Worm (Caenorhabditis elegans) whole organism, L1 larva: ENCODE measurements around the gene cbp-1.

Source experiments
- C16A3.4 ChIP-seq: fragments of 150-350 bp; optimal IDR thresholded peaks from 2 replicates; lab custom pipeline; 2014; ENCODE audit warnings: missing biosample characterization, missing genetic modification characterization
- F16B12.6 ChIP-seq: fragments of 150-350 bp; optimal IDR thresholded peaks from 2 replicates; lab custom pipeline; 2014; ENCODE audit warnings: missing biosample characterization, missing genetic modification characterization
- aly-2 ChIP-seq: fragments of 150-350 bp; optimal IDR thresholded peaks from 2 replicates; lab custom pipeline; 2014; ENCODE audit warnings: missing biosample characterization, missing genetic modification characterization
- ama-1 ChIP-seq: fragments of 150-350 bp; optimal IDR thresholded peaks from 2 replicates; lab custom pipeline; 2014
- blmp-1 ChIP-seq: fragments of 150-350 bp; optimal IDR thresholded peaks from 2 replicates; lab custom pipeline; 2014; ENCODE audit warnings: missing biosample characterization, missing genetic modification characterization
- ceh-82 ChIP-seq, 3 experiments: fragments of 150-350 bp in 1 of 3; sonication (generic microtip) in 2 of 3; optimal IDR thresholded peaks; 2 replicates each; lab custom pipeline; 2014 to 2017; ENCODE audit warnings: missing biosample characterization in 3 of 3, missing genetic modification characterization in 3 of 3
- ceh-90 ChIP-seq: sonication (generic microtip); optimal IDR thresholded peaks from 2 replicates; lab custom pipeline; 2016; ENCODE audit warnings: missing genetic modification characterization, missing compliant biosample characterization
- ces-1 ChIP-seq: fragments of 150-350 bp; optimal IDR thresholded peaks from 2 replicates; lab custom pipeline; 2014; ENCODE audit warnings: missing biosample characterization, missing genetic modification reagents, missing genetic modification characterization
- dpl-1 ChIP-seq, 3 experiments: fragments of 150-350 bp in 2 of 3; sonication (generic microtip) in 1 of 3; optimal IDR thresholded peaks; 2 replicates each; lab custom pipeline; 2014 to 2017; ENCODE audit warnings: missing biosample characterization in 3 of 3, missing genetic modification characterization in 3 of 3, missing genetic modification reagents in 3 of 3
- dsc-1 ChIP-seq: sonication (generic microtip); optimal IDR thresholded peaks from 2 replicates; lab custom pipeline; 2016; ENCODE audit warnings: mild to moderate bottlenecking, missing genetic modification characterization, missing compliant biosample characterization
- efl-1 ChIP-seq, 4 experiments: fragments of 150-350 bp; optimal IDR thresholded peaks in 3 of 4; peaks in 1 of 4; 1 replicate in 1 of 4; 2 replicates in 3 of 4; lab custom pipeline; 2014; ENCODE audit warnings: missing biosample characterization in 2 of 4, missing genetic modification characterization in 2 of 4, missing genetic modification reagents in 2 of 4
- egl-13 ChIP-seq: sonication (generic microtip); optimal IDR thresholded peaks from 2 replicates; lab custom pipeline; 2016; ENCODE audit warnings: missing genotype, missing genetic modification reagents, missing genetic modification characterization, missing compliant biosample characterization
- egl-27 ChIP-seq, 2 experiments: fragments of 150-350 bp in 1 of 2; sonication (generic microtip); optimal IDR thresholded peaks; 3 replicates each; lab custom pipeline; 2017 to 2018; ENCODE audit warnings: missing biosample characterization in 2 of 2, missing genetic modification characterization in 2 of 2, missing genetic modification reagents in 2 of 2
- fkh-4 ChIP-seq: sonication (generic microtip); optimal IDR thresholded peaks from 2 replicates; lab custom pipeline; 2016; ENCODE audit warnings: missing compliant biosample characterization, missing genetic modification characterization, borderline replicate concordance
- fkh-8 ChIP-seq: sonication (generic microtip); optimal IDR thresholded peaks from 2 replicates; lab custom pipeline; 2016; ENCODE audit warnings: mild to moderate bottlenecking, missing genetic modification characterization, missing compliant biosample characterization
- fos-1 ChIP-seq: fragments of 150-350 bp; optimal IDR thresholded peaks from 2 replicates; lab custom pipeline; 2014; ENCODE audit warnings: missing biosample characterization, missing genetic modification characterization
- grh-1 ChIP-seq: fragments of 200-800 bp; sonication (Bioruptor generic); IDR thresholded peaks from 2 replicates; pipeline ENCODE4 v1.3.6; 2022; ENCODE audit warnings: missing genetic modification reagents, missing genetic modification characterization, missing compliant biosample characterization
- hpl-2 ChIP-seq: fragments of 150-350 bp; optimal IDR thresholded peaks from 2 replicates; lab custom pipeline; 2014; ENCODE audit warnings: missing biosample characterization, missing genetic modification reagents, missing genetic modification characterization
- isw-1 ChIP-seq: fragments of 200-800 bp; sonication (Bioruptor generic); IDR thresholded peaks from 2 replicates; pipeline ENCODE4 v1.3.6; 2022; ENCODE audit warnings: missing genetic modification characterization, missing compliant biosample characterization
- jun-1 ChIP-seq: fragments of 150-350 bp; optimal IDR thresholded peaks from 2 replicates; lab custom pipeline; 2014; ENCODE audit warnings: missing biosample characterization, missing genetic modification reagents, missing genetic modification characterization
- lin-13 ChIP-seq: fragments of 150-350 bp; optimal IDR thresholded peaks from 2 replicates; lab custom pipeline; 2014; ENCODE audit warnings: missing biosample characterization, missing genetic modification reagents, missing genetic modification characterization
- lin-14 ChIP-seq: fragments of 200-800 bp; sonication (Bioruptor generic); optimal IDR thresholded peaks from 2 replicates; lab custom pipeline; 2018; ENCODE audit warnings: mild to moderate bottlenecking, missing genetic modification characterization, moderate library complexity, missing compliant biosample characterization
- lin-15B ChIP-seq: fragments of 150-350 bp; sonication (generic microtip); optimal IDR thresholded peaks from 3 replicates; lab custom pipeline; 2014; ENCODE audit warnings: missing biosample characterization, missing genetic modification characterization
- lin-35 ChIP-seq, 2 experiments: fragments of 150-350 bp; optimal IDR thresholded peaks; 2 replicates each; lab custom pipeline; 2014; ENCODE audit warnings: missing biosample characterization in 2 of 2, missing genetic modification characterization in 2 of 2, missing genetic modification reagents in 2 of 2
- lsy-2 ChIP-seq, 2 experiments: fragments of 150-350 bp; optimal IDR thresholded peaks; 2 replicates each; lab custom pipeline; 2014; ENCODE audit warnings: missing biosample characterization in 2 of 2, missing genetic modification characterization in 2 of 2
- mdl-1 ChIP-seq, 2 experiments: fragments of 150-350 bp; optimal IDR thresholded peaks; 2 replicates each; lab custom pipeline; 2014 to 2017; ENCODE audit warnings: missing biosample characterization in 2 of 2, missing genetic modification characterization in 2 of 2, inconsistent platforms in 1 of 2
- nhr-12 ChIP-seq: sonication (generic microtip); optimal IDR thresholded peaks from 2 replicates; lab custom pipeline; 2017; ENCODE audit warnings: missing biosample characterization, missing genetic modification characterization
- nhr-19 ChIP-seq: fragments of 200-800 bp; sonication (Bioruptor generic); conservative IDR thresholded peaks from 2 replicates; pipeline ENCODE4 v1.3.6; 2022; ENCODE audit warnings: missing genetic modification characterization, missing compliant biosample characterization
- nhr-20 ChIP-seq: sonication (generic microtip); optimal IDR thresholded peaks from 2 replicates; lab custom pipeline; 2016; ENCODE audit warnings: mild to moderate bottlenecking, missing genetic modification characterization, missing compliant biosample characterization
- nhr-237 ChIP-seq: fragments of 150-350 bp; optimal IDR thresholded peaks from 2 replicates; lab custom pipeline; 2014; ENCODE audit warnings: missing biosample characterization, missing genetic modification characterization
- nhr-47 ChIP-seq: sonication (generic microtip); optimal IDR thresholded peaks from 2 replicates; lab custom pipeline; 2016; ENCODE audit warnings: mild to moderate bottlenecking, missing genetic modification characterization, moderate library complexity, missing compliant biosample characterization
- nhr-71 ChIP-seq: sonication (generic microtip); optimal IDR thresholded peaks from 2 replicates; lab custom pipeline; 2016; ENCODE audit warnings: mild to moderate bottlenecking, missing genetic modification characterization, moderate library complexity, missing compliant biosample characterization
- nhr-77 ChIP-seq: fragments of 150-350 bp; optimal IDR thresholded peaks from 2 replicates; lab custom pipeline; 2014; ENCODE audit warnings: missing biosample characterization, missing genetic modification characterization
- nhr-85 ChIP-seq: sonication (generic microtip); peaks from one replicate; lab custom pipeline; 2016; ENCODE audit warnings: missing genetic modification characterization, inconsistent platforms, missing compliant biosample characterization
- nhr-90 ChIP-seq: sonication (generic microtip); optimal IDR thresholded peaks from 2 replicates; lab custom pipeline; 2016; ENCODE audit warnings: mild to moderate bottlenecking, missing genetic modification characterization, missing compliant biosample characterization; ENCODE audit not compliant: poor library complexity
- pqm-1 ChIP-seq: sonication (generic microtip); optimal IDR thresholded peaks from 3 replicates; lab custom pipeline; 2017; ENCODE audit warnings: missing biosample characterization, missing genetic modification characterization
- rnt-1 ChIP-seq: sonication (generic microtip); optimal IDR thresholded peaks from 2 replicates; lab custom pipeline; 2016; ENCODE audit warnings: mild to moderate bottlenecking, missing genetic modification characterization, moderate library complexity, missing compliant biosample characterization
- skn-1 ChIP-seq: fragments of 150-350 bp; optimal IDR thresholded peaks from 2 replicates; lab custom pipeline; 2014; ENCODE audit warnings: missing biosample characterization, missing genetic modification characterization
- snu-23 ChIP-seq: sonication (generic microtip); optimal IDR thresholded peaks from 2 replicates; lab custom pipeline; 2016; ENCODE audit warnings: missing genetic modification characterization, missing compliant biosample characterization
- sup-37 ChIP-seq: fragments of 200-800 bp; sonication (Bioruptor generic); optimal IDR thresholded peaks from 2 replicates; lab custom pipeline; 2018; ENCODE audit warnings: mild to moderate bottlenecking, missing genetic modification characterization, missing compliant biosample characterization
- tbx-2 ChIP-seq: sonication (generic microtip); optimal IDR thresholded peaks from 2 replicates; lab custom pipeline; 2016; ENCODE audit warnings: missing genetic modification characterization, missing compliant biosample characterization
- unc-130 ChIP-seq: fragments of 150-350 bp; optimal IDR thresholded peaks from 2 replicates; lab custom pipeline; 2017; ENCODE audit warnings: missing biosample characterization, missing genetic modification characterization, inconsistent platforms
- unc-62 ChIP-seq: fragments of 150-350 bp; optimal IDR thresholded peaks from 2 replicates; lab custom pipeline; 2014; ENCODE audit warnings: missing biosample characterization, missing genetic modification reagents, missing genetic modification characterization
- unc-86 ChIP-seq: sonication (generic microtip); optimal IDR thresholded peaks from 2 replicates; lab custom pipeline; 2016; ENCODE audit warnings: missing genetic modification characterization, missing compliant biosample characterization
- xbp-1 ChIP-seq: sonication (generic microtip); optimal IDR thresholded peaks from 2 replicates; lab custom pipeline; 2016; ENCODE audit warnings: missing genetic modification characterization, missing compliant biosample characterization
- zag-1 ChIP-seq: fragments of 150-350 bp; optimal IDR thresholded peaks from 2 replicates; lab custom pipeline; 2014; ENCODE audit warnings: missing biosample characterization, missing genetic modification characterization
- zip-4 ChIP-seq: fragments of 200-800 bp; sonication (Bioruptor generic); optimal IDR thresholded peaks from 2 replicates; lab custom pipeline; 2018; ENCODE audit warnings: mild to moderate bottlenecking, missing genetic modification characterization, moderate library complexity, missing compliant biosample characterization
- ztf-11 ChIP-seq, 2 experiments: sonication (generic microtip); optimal IDR thresholded peaks; 2 replicates each; lab custom pipeline; 2016 to 2017; ENCODE audit warnings: missing genetic modification characterization in 2 of 2, missing biosample characterization in 1 of 2, missing compliant biosample characterization in 1 of 2
- ztf-4 ChIP-seq: fragments of 150-350 bp; optimal IDR thresholded peaks from 2 replicates; lab custom pipeline; 2014; ENCODE audit warnings: missing biosample characterization, missing genetic modification characterization

Gene cbp-1

DNA sequence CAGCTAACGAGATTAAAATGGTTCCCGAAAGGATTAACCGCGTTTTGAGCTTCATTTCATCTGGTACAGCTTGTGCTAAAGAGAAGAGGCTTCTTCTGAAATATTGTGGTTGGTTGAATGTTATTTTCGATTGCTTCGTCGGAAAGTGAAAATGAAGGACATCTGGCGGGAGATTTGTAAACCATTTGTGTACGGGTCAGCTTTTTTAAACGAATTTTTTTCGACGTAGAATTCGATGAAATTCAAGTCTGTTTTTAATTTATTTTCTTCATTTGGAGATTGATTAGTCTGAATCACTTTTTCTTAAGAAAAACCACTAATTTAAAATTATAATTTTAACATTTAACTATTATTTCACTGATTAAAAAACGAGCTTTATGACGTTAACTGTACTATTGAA, 13.9 kb downstream of the cbp-1 start, which contains the start of gene sqv-3:
Gene sqv-3 (minus strand): TSS at position 101 of the 400 bp plus-strand sequence.
- TF ChIP-seq nhr-77 (no peak), dsc-1 (tag; lab: Kevin White, UChicago) (peak; percentile 39), efl-1 (optimal IDR thresholded peaks at IDR 0.05; lab: Kevin White, UChicago) (no peak), efl-1 (GFP tag; optimal IDR thresholded peaks at IDR 0.05 in 1 of 2; lab: Kevin White, UChicago) (peak in 1 of 2 experiments; percentile 74)

DNA sequence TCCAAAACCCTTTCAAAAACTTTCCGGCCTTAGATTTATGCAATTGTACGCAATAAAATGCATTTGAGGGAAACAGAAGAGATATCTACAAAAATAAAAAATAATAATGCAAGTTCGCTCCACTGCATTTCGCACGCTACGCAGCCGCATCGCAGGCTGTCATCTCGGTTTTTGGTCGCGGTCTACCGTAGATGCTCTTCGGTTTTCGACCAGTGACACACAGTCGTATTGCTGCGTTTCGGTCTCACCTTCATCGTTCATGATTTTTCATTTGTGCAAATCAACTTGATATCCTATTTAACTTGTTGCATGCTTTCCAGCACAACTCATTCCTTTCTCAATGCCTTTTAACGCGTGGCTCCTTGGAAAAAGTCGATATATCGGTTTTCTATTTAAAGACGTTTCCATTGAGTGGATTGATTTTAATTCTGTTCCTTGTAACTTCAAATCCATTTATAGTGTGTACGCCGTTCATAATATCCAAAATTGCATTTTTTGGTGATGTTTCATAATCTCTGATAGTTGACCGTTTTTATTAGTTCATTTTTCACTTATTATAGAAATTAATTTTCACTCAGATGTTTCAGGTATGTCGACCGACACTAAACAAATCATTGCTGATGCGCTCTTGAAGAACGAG, 14.5 kb downstream of the cbp-1 start, which contains the start of gene vha-1:
Gene vha-1 (plus strand): TSS at position 590 of the 640 bp plus-strand sequence.
- TF ChIP-seq nhr-47 (tag; lab: Kevin White, UChicago) (peak; percentile 78), zip-4 (GFP tag; lab: Kevin White, UChicago) (no peak), aly-2 (tag; lab: Kevin White, UChicago) (peak; percentile 25), ceh-82 (tag; optimal IDR thresholded peaks at IDR 0.05; lab: Kevin White, UChicago) (peak; percentile 74 to 95 (median 83)), ceh-90 (no peak), sup-37 (GFP tag; lab: Kevin White, UChicago) (no peak), dpl-1 (GFP tag; optimal IDR thresholded peaks at IDR 0.05; lab: Kevin White, UChicago) (peak; percentile 76 to 82 (median 80)), nhr-237 (tag; lab: Kevin White, UChicago) (peak; percentile 84), C16A3.4 (tag; lab: Kevin White, UChicago) (peak; percentile 91), nhr-77 (peak; percentile 90), blmp-1 (tag; lab: Kevin White, UChicago) (peak; percentile 57), unc-62 (no peak), jun-1 (peak; percentile 66), nhr-71 (tag; lab: Kevin White, UChicago) (peak; percentile 90), ama-1 (lab: Kevin White, UChicago) (peak; percentile 56), fkh-8 (tag; lab: Kevin White, UChicago) (peak; percentile 77), unc-86 (tag; lab: Kevin White, UChicago) (peak; percentile 55), fkh-4 (tag; lab: Kevin White, UChicago) (no peak), hpl-2 (GFP tag; lab: Kevin White, UChicago) (peak; percentile 41), efl-1 (optimal IDR thresholded peaks at IDR 0.05; lab: Kevin White, UChicago) (peak; percentile 79 to 89), efl-1 (GFP tag; optimal IDR thresholded peaks at IDR 0.05 in 1 of 2; lab: Kevin White, UChicago) (peak; percentile 79 to 94), ztf-4 (tag; lab: Kevin White, UChicago) (no peak), nhr-20 (tag; lab: Kevin White, UChicago) (peak; percentile 88), lin-14 (peak; percentile 93), egl-13 (tag; lab: Kevin White, UChicago) (peak; percentile 48), unc-130 (tag; lab: Kevin White, UChicago) (peak; percentile 73), pqm-1 (tag; lab: Kevin White, UChicago) (no peak), F16B12.6 (peak; percentile 64), rnt-1 (tag; lab: Kevin White, UChicago) (peak; percentile 73), skn-1 (tag; lab: Kevin White, UChicago) (peak; percentile 91), ces-1 (GFP tag; lab: Kevin White, UChicago) (no peak), xbp-1 (peak; percentile 67), lin-35 (GFP tag; optimal IDR thresholded peaks at IDR 0.05; lab: Kevin White, UChicago) (peak; percentile 88 to 91), lin-15B (peak; percentile 95), zag-1 (tag; lab: Kevin White, UChicago) (no peak), lin-13 (GFP tag; lab: Kevin White, UChicago) (peak; percentile 83), snu-23 (peak; percentile 94), fos-1 (tag; lab: Kevin White, UChicago) (peak; percentile 61), egl-27 (tag; optimal IDR thresholded peaks at IDR 0.05; lab: Kevin White, UChicago) (no peak), isw-1 (GFP tag; lab: Robert Waterston, UW) (peak; percentile 73), ztf-11 (tag; optimal IDR thresholded peaks at IDR 0.05; lab: Kevin White, UChicago) (peak in 1 of 2 experiments; percentile 18), nhr-85 (peak; percentile 85), nhr-90 (peak; percentile 71), tbx-2 (tag; lab: Kevin White, UChicago) (peak; percentile 81), nhr-12 (tag; lab: Kevin White, UChicago) (no peak), lsy-2 (tag; optimal IDR thresholded peaks at IDR 0.05; lab: Kevin White, UChicago) (peak; percentile 86 to 97), nhr-19 (GFP tag; lab: Robert Waterston, UW) (peak; percentile 53), mdl-1 (tag; optimal IDR thresholded peaks at IDR 0.05; lab: Kevin White, UChicago) (peak in 1 of 2 experiments; percentile 81), grh-1 (peak; percentile 52)
